Fruit fly (Drosophila melanogaster) whole organism, embryonic: ENCODE measurements around the gene Eig71Ea.

ENCODE experiments used
- Blimp-1 ChIP-seq: fragments of 200-800 bp; sonication (Bioruptor generic); optimal IDR thresholded peaks from 3 replicates; lab custom pipeline; 2018; ENCODE audit warnings: missing biosample characterization, missing genetic modification characterization, mild to moderate bottlenecking, moderate library complexity, missing genetic modification reagents
- CG30431 ChIP-seq: fragments of 200-800 bp; sonication (Bioruptor generic); optimal IDR thresholded peaks from 2 replicates; lab custom pipeline; 2017; ENCODE audit warnings: missing biosample characterization, missing genetic modification characterization
- HHEX ChIP-seq: fragments of 200-800 bp; sonication (Bioruptor generic); optimal IDR thresholded peaks from 3 replicates; lab custom pipeline; 2017; ENCODE audit warnings: missing biosample characterization, mild to moderate bottlenecking, missing genetic modification characterization, missing genetic modification reagents
- Sry-δ ChIP-seq: fragments of 200-800 bp; sonication (Bioruptor generic); optimal IDR thresholded peaks from 2 replicates; lab custom pipeline; 2016; ENCODE audit warnings: missing biosample characterization, missing genetic modification characterization
- caup ChIP-seq: fragments of 200-800 bp; sonication (Bioruptor generic); optimal IDR thresholded peaks from 3 replicates; lab custom pipeline; 2017; ENCODE audit warnings: missing biosample characterization, mild to moderate bottlenecking, missing genetic modification characterization, moderate library complexity; ENCODE audit not compliant: severe bottlenecking
- crol ChIP-seq: fragments of 200-800 bp; sonication (Bioruptor generic); IDR thresholded peaks from 2 replicates; pipeline ENCODE4 v1.3.6; 2022; ENCODE audit warnings: missing biosample characterization, missing genetic modification characterization
- emc ChIP-seq: fragments of 200-800 bp; sonication (Bioruptor generic); optimal IDR thresholded peaks from 2 replicates; lab custom pipeline; 2016; ENCODE audit warnings: missing biosample characterization, missing genetic modification characterization
- ewg ChIP-seq: fragments of 200-800 bp; sonication (Bioruptor generic); optimal IDR thresholded peaks from 3 replicates; lab custom pipeline; 2017; ENCODE audit warnings: mild to moderate bottlenecking, missing biosample characterization, missing genetic modification reagents, missing genetic modification characterization
- fu2 ChIP-seq: fragments of 200-800 bp; sonication (Bioruptor generic); optimal IDR thresholded peaks from 2 replicates; lab custom pipeline; 2016; ENCODE audit warnings: missing biosample characterization, missing genetic modification characterization
- tio ChIP-seq: fragments of 200-800 bp; sonication (Bioruptor generic); optimal IDR thresholded peaks from 2 replicates; lab custom pipeline; 2017; ENCODE audit warnings: missing biosample characterization, missing genetic modification characterization, inconsistent platforms
- yki ChIP-seq: fragments of >200 bp; optimal IDR thresholded peaks from 3 replicates; lab custom pipeline; 2018

dm6 chr3L:15624944-15625610, 24.4 kb downstream of the Eig71Ea start:
- TF ChIP-seq Sry-δ (GFP tag; lab: Kevin White, UChicago) (no peak), yki (no peak), fu2 (no peak), HHEX (GFP tag; lab: Kevin White, UChicago) (no peak), emc (GFP tag; lab: Kevin White, UChicago) (no peak), crol (GFP tag; lab: Robert Waterston, UW) (peak; percentile 59), CG30431 (no peak), tio (GFP tag; lab: Kevin White, UChicago) (no peak), caup (GFP tag; lab: Kevin White, UChicago) (no peak), ewg (GFP tag; lab: Kevin White, UChicago) (no peak), Blimp-1 (no peak)
